Fruit fly (Drosophila melanogaster): Measurements from ENCODE around the gene Ptpmeg.

Gene Ptpmeg

DNA sequence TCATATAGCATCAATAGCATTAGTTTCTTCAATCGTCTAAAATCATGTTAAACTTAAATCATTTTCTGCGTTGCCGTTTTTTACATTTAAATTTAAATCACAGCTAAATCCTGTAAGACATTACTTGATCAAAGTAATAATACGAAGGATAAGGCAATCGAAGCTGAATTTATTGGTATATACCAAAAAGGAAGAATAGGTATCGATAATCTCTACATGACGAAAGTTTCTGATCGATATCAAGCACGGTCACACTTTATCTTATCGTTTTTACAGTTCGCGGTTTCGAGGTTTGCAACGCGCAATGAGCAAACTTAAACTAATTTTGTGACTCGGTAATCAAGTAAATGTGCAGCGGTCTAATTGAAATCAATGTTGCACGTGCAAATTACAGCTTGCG, at the start of gene Ptpmeg, which contains the start of gene Atac3:
Gene Ptpmeg (plus strand): TSS at position 265 of the 400 bp plus-strand sequence.
Gene Atac3 (minus strand): TSS at position 160 of the 400 bp plus-strand sequence.
- TF ChIP-seq noc (tag; optimal IDR thresholded peaks at IDR 0.05) = no peak

DNA sequence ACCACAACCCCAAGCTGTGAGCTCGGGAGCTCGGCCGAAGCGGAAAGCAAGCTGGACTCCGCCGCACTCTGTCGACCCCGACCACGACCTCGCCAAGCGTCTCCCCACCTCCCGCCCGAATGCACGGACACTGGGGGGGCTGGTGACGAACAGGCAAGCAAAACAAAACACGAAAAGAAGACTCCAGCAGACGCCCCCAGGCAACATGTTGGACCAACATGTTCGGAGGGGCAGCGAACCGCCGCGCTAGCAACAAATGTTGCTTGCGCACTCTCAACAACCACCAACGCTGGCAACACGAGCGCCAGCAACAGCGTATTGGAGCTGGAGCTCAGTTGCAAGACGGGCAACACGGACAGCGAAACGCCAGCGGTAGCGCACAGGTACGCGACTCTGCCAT, 45.6 kb upstream of the Ptpmeg start:
- no peak for TF ChIP-seq noc (tag; optimal IDR thresholded peaks at IDR 0.05)

DNA sequence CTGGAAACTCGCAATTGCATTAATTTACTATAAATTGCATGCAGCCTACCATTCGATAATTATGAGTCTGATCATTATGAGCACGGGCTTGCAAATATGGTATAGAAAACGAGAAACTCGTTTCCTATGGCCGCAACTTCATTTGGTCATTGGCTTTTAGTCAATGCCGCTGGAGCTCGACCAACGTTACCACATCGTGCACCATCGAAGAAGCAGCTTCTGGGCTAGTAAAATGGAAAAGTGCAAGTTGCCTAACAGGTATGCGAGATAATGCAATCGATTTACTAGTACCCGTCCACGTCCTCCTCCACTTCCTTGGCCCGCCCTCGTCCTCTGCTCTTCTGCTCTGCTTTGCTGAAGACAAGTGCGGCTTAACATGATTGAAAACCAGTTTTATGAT, 43.6 kb upstream of the Ptpmeg start:
- TF ChIP-seq noc (tag; optimal IDR thresholded peaks at IDR 0.05) = no peak

DNA sequence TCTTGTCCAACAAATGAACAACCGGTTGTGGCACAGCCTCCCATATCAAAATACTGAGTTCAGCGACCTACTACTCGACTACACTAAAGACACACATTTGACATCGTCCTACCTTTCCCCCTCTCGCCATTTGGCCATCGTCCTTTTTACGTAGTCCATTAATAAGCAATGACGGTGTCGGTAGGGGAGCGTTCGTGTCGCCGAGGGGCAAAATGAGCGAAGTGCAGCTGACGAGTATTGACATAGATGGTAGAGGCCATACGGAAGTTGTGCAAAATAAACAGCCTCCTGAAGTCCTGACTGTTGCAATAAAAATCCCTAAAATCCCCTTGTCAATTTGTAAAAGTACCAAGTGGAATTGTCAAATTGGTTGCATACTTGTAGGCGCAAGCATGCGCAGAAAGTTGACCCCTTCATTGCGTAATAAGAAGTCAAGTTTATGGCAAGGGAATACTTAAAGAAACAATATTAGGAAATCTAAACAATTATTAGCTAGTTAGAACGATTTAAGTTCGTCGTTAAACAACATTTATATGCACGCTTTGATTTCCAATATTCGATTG, 36.2 kb upstream of the Ptpmeg start:
- TF ChIP-seq noc (tag; optimal IDR thresholded peaks at IDR 0.05) = no peak

DNA sequence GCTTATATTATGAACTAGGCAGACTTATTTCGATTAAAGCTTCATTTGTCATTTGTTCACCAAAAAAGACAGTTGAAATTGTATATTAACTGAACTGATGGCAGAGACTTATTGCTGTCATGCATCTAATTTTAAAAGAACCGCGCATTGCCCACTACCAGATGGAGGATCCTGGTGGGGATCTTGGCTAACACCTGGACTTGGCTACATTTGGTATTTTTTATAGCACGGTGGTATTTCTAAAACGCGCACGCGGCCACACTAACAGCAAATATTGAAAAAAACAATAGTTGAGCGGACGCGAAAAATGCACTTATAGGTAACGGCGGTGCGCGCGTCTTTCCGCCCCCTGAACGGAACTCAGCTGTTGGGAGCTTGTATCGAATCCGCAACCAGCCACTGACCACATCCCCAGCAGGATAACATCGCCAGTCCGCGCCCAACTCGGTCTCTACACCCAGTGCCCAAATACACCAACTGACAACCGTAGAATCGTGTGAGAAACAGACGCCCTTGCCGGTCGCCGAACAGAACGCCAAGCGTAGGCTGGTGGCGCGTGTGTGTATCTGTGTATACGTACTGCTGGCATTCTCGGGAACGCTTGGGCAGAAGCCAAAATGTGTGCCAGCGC, 35.6 kb upstream of the Ptpmeg start:
- TF ChIP-seq noc (tag; optimal IDR thresholded peaks at IDR 0.05) = no peak

DNA sequence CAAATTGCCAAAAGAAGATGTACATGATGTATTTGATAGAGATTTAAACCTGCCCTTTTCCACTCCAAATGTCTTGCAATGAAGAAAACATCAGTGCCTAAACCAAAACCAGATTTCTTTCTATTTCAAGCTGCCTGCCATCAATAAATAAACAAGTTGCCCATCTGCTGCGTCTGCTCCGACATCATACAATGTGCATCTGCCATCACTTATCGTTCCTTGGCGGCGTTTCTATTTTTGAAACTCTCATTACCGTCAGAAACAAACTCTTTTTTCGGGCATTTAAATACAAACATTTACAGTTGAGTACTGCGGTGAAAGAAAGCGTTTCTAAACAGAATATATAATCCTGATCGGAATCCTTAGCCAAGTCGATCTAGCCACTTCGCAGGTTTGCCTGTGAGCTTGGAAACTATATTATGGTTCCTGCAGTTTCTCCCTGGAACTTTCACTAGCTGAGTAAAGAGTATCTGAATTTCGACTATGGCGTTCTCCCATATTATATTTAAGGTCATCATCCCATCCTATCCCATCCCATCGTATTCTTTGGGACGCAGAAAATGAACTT, 33.0 kb upstream of the Ptpmeg start:
- TF ChIP-seq noc (tag; optimal IDR thresholded peaks at IDR 0.05) = no peak

DNA sequence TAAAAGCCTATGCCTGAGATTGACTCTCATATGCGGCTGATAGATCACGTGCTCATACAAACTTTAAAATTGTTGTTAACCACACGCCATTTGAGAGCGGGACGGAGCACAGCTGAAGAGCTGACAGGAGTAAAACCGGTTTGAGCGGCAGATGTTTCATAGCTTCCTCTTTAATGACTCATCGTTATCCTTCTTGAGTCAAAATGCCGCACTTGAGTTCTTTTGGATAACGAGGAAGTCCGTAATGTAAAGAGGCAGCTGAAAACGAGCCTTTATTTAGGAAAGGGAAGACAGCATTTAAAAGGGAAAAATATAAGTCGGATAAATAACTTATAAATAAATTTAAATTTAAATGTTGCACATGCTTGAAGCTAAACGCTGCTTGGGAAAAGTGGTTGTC, 30.7 kb upstream of the Ptpmeg start:
- TF ChIP-seq noc (tag; optimal IDR thresholded peaks at IDR 0.05) = no peak

DNA sequence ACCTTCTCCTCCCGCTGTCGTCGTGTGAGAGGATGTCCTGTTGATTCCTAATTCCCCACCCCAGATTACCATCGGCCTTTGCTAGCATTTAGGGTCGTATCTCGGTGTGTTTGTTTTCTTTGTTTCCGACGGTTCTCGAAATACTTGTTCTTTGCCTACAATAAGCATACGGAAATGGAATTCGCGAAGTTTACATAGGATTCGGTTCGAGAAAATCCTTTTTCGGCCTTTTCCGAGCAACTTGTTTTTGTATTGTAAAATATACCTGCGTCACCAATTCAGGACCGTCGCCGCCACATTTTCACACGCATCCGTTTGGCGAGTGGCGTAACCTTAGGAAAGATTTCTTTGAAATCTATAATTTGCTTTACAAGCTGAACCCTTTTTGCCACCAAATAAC, 29.4 kb upstream of the Ptpmeg start:
- no peak for TF ChIP-seq noc (tag; optimal IDR thresholded peaks at IDR 0.05)

DNA sequence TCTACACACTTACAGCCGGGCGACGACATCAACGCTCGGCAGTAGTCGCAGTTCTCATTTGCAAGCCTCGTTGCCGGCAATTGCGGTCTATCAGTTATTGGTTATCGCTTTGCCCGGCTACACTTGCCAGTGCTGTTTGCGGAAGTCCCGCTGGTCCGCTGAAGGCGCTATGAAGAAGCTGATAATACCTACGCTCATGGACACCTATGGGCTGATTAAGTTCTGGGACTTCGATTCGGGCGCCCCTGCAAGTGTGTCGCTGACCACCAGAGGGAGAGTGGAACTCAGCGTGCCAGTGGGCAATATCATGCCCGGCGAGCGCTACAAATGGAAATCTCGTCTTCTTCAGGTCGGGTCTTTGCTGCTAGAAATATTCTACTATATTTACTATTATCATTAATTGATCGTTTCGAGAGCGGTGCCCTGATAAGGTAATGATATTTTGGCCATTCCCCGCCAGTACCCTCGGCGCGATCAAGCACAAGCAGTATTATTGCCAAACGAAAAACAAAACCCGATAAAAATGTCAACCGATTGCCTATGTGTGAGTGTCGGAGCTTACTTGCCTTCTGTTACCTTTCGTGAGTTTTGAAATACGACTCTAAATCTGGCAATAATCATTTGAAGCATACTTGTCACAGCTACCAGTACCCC, 27.8 kb upstream of the Ptpmeg start:
- TF ChIP-seq noc (tag; optimal IDR thresholded peaks at IDR 0.05) = no peak

DNA sequence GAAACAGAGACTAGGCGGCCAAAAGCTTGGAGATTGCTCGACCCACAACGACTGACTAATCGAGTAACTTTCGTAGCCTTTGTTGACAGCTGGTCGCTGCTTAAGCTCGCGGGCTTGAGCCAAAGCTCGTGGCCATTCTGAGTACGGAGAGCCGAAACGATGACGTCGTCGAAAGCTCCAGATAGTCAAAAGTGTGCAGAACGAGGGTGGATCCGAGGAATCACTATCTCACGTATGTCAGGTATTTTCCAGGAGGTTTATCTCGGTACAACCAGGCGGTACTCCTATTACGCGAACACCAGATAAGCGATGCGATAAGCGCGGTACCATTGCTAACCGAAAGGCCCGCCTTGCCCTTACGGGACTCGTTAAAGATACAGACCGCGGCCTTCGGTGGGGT, 16.3 kb upstream of the Ptpmeg start:
- no peak for TF ChIP-seq noc (tag; optimal IDR thresholded peaks at IDR 0.05)

DNA sequence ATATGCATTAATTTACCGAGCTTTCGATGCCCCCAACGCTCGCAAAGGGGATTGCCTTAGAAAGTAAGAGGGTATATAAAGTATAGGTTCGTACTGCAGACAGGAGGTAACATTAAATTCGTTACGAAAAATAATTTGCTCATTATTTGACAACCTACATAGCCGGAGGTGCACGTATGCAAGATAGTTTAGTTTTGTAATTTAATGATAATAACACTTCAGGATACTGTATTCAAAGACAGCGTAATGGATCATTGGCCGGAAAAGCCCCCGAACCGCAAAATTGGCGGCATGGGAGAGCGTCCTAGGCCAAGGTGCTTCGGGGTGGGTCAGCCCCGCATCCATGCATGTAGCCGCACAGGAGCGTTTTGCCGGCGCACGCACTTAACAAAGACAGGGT, 15.6 kb upstream of the Ptpmeg start:
- TF ChIP-seq noc (tag; optimal IDR thresholded peaks at IDR 0.05) = no peak

DNA sequence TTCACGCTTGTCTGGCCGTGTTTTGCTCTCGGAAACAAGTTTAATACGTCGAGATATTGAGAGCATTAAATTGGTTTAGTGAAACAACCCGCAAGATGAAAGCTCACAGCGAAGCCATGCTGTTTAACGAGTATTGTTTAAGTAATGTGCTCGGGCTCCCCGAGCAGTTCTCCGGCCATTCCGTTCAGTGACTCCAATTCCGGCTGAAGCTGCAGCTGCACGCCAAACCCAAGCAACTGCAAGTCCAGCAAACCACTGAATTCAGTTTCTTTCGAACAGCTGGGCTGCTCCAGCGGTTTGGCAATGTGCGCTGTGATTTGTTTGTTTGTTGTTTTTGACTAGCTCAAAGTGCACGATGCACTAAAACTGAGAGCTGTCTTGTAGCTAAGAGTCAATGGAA, 12.8 kb upstream of the Ptpmeg start:
- no peak for TF ChIP-seq noc (tag; optimal IDR thresholded peaks at IDR 0.05)

DNA sequence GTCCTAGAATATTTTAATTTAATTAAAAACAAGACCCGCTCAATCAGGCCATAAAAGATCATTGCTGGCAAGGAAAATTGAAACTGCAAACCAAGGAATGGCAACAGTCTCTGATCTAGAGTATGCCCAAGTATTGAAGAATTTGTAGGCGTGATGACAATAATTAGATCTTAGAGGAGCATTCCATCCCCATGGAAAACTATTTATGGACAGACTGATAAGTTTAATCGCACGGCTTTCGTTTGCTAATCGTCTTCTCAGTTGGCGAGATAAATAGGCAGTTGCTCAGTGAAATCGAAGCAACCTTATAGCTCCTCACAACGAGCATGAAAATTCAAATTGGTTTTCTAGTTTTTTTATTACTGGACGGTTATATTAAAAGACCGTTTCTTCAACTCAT, 11.1 kb upstream of the Ptpmeg start, which contains the start of gene ddbt:
Gene ddbt (plus strand): TSS at position 301 of the 400 bp plus-strand sequence.
- TF ChIP-seq noc (tag; optimal IDR thresholded peaks at IDR 0.05) = no peak

DNA sequence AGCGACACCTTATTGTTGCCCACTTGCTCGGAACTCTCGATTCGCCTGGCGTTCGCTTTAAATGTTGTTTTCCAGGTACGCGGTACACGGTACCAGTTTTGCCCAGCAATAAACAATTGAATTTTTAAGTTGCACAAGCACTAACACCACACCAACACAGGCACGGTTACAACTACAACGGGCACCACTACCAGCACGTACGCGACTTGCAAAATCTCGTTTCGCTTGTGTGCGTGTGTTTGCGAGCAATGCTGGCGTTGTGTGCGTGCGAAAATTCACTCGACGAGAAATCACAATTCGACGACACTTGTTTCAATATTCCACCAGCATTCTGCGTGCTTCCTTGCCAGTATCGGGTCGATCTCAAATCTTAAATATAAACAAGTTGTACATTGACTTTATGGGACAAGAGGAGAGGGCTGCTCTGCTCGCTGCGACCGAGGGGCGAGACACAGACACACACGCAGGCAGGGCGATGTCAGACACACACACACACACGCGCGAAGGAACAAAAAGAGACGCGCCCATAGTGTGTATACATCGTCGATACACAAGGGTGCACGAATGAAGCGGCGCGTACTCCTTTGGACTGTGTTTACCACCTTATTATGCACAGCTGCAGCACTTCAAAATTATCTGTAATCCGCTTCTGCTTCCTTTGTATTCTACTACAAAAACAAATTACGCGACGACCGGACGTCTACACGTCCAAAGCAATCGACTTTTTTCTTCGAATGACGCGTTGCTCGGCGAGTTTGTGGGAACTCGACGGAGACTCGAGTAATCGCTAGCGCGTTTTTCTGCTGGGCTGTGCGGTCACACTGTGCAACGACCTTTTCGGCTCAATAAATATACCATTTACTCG, 8.5 kb upstream of the Ptpmeg start, which contains the start of gene fwd:
Gene fwd (minus strand): TSS at position 740 of the 865 bp plus-strand sequence.
- peak; percentile 36 for TF ChIP-seq noc (tag; optimal IDR thresholded peaks at IDR 0.05)

DNA sequence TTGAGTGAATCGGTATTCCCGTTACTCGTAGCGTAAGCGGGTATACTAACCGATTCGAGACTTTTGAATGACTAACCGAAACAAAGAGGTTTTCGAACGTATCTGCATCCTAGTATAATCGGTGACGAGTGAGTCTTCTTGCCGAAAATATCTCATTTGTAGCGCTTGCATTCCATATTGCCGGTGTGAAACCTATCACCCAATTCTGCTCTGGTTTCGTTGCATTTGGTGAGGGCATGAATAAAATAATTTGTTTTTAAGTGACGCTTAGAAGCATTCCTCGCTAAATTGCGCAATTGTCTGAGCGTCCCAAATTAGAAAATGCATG, 7.9 kb upstream of the Ptpmeg start:
- no peak for TF ChIP-seq noc (tag; optimal IDR thresholded peaks at IDR 0.05)

DNA sequence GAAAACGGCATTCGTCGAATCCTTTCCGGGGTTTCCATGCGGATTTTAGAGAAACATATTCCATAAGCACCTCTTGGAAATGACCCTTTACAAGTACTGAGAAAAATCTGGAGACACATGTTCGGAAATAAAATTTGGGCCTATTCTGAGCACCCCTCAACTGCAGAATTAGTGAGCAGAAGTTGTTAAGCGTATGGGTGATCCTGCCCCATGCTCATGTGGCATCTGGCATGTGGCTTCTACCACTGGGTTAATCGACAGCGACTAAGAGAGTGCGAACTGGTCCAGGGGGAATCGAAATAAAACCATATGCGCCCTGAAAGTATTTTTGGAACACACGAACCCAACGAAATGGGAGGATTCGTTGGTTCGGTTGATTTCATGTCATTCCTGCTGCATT, 7.1 kb upstream of the Ptpmeg start:
- no peak for TF ChIP-seq noc (tag; optimal IDR thresholded peaks at IDR 0.05)

All from whole organism, larva.